Worm (Caenorhabditis elegans) whole organism, L1 larva: ENCODE data around the gene T19D12.9.

ENCODE experiments used
- egl-27 ChIP-seq, 2 experiments: fragments of 150-350 bp in 1 of 2; sonication (generic microtip); optimal IDR thresholded peaks; 3 replicates each; lab custom pipeline; 2017 to 2018; ENCODE audit warnings: missing biosample characterization in 2 of 2, missing genetic modification characterization in 2 of 2, missing genetic modification reagents in 2 of 2
- lin-39 ChIP-seq: fragments of 150-350 bp; optimal IDR thresholded peaks from 2 replicates; lab custom pipeline; 2014; ENCODE audit warnings: missing biosample characterization, missing genetic modification reagents, missing genetic modification characterization
- nhr-71 ChIP-seq: sonication (generic microtip); optimal IDR thresholded peaks from 2 replicates; lab custom pipeline; 2016; ENCODE audit warnings: mild to moderate bottlenecking, missing genetic modification characterization, moderate library complexity, missing compliant biosample characterization

- no peak for TF ChIP-seq nhr-71 (tag; lab: Kevin White, UChicago)
- no peak for TF ChIP-seq lin-39 (tag; lab: Kevin White, UChicago)
- no peak for TF ChIP-seq egl-27 (tag; optimal IDR thresholded peaks at IDR 0.05; lab: Kevin White, UChicago)
These were observed 12.0 kb downstream of the T19D12.9 start for ce11 chrII:6642180-6642579.
